Fruit fly (Drosophila melanogaster): ENCODE results near the gene CG12971.

DNA sequence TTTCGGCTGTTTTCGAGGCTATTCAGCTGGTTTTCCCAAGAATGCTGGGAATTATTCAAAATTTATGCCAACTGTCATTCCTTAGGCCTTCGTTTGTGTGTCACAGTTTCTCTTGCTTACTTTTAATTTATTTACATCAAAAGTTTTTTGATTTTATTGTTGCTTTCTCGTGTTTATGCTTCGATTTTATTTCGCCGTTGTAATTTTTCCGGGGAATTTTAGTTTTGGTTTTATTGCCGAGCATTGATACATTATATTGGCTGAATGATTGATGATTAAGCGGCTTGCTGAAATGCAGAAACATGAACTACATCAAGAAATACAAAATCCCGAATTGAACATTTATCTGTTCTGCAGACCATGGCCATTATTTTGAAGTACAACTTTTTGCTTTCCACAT, 41.9 kb upstream of the CG12971 start:
- TF ChIP-seq stc (GFP tag; IDR thresholded peaks at IDR 0.05), result no peak
- no peak for TF ChIP-seq CG12071 (GFP tag; optimal IDR thresholded peaks at IDR 0.05)
- TF ChIP-seq h (optimal IDR thresholded peaks at IDR 0.05), result no peak
- TF ChIP-seq CG18262 (tag; optimal IDR thresholded peaks at IDR 0.05), result no peak
- TF ChIP-seq CG8478 (optimal IDR thresholded peaks at IDR 0.05), result no peak
- TF ChIP-seq Tbp (GFP tag; optimal IDR thresholded peaks at IDR 0.05), result no peak
- no peak for TF ChIP-seq ase (GFP tag; IDR thresholded peaks at IDR 0.05)
